Fruit fly (Drosophila melanogaster) whole organism, embryonic: ENCODE results near the gene pr.
A peak's percentile ranks its signal among the peaks of the same experiment; 100 is the strongest.

Experiments used
- BtbVII ChIP-seq: fragments of 200-800 bp; sonication (Bioruptor generic); optimal IDR thresholded peaks from 3 replicates; lab custom pipeline; 2017; ENCODE audit warnings: missing biosample characterization, mild to moderate bottlenecking, missing genetic modification characterization
- Bteb2 ChIP-seq: fragments of 200-800 bp; sonication (Bioruptor generic); optimal IDR thresholded peaks from 2 replicates; lab custom pipeline; 2016; ENCODE audit warnings: missing biosample characterization, missing genetic modification characterization
- CG10209 ChIP-seq: fragments of 200-800 bp; sonication (Bioruptor generic); optimal IDR thresholded peaks from 3 replicates; lab custom pipeline; 2017; ENCODE audit warnings: missing biosample characterization, mild to moderate bottlenecking, missing genetic modification characterization, missing genetic modification reagents
- CG10267 ChIP-seq: fragments of 200-800 bp; sonication (Bioruptor generic); optimal IDR thresholded peaks from 2 replicates; lab custom pipeline; 2018; ENCODE audit warnings: missing biosample characterization, mild to moderate bottlenecking, missing genetic modification characterization, moderate library complexity
- CG10462 ChIP-seq: fragments of 200-800 bp; sonication (Bioruptor generic); optimal IDR thresholded peaks from 2 replicates; lab custom pipeline; 2016; ENCODE audit warnings: missing biosample characterization, missing genetic modification characterization
- CG12659 ChIP-seq: fragments of 200-800 bp; sonication (Bioruptor generic); optimal IDR thresholded peaks from 3 replicates; lab custom pipeline; 2017; ENCODE audit warnings: mild to moderate bottlenecking, missing biosample characterization, missing genetic modification reagents, missing genetic modification characterization
- CG12744 ChIP-seq: fragments of 200-800 bp; sonication (Bioruptor generic); optimal IDR thresholded peaks from 2 replicates; lab custom pipeline; 2016; ENCODE audit warnings: missing biosample characterization, missing genetic modification characterization
- CG17802 ChIP-seq: fragments of 200-800 bp; sonication (Bioruptor generic); optimal IDR thresholded peaks from 2 replicates; lab custom pipeline; 2018; ENCODE audit warnings: missing biosample characterization, mild to moderate bottlenecking, missing genetic modification characterization, moderate library complexity
- CG2678 ChIP-seq: fragments of 200-800 bp; sonication (Bioruptor generic); optimal IDR thresholded peaks from 3 replicates; lab custom pipeline; 2019; ENCODE audit warnings: missing biosample characterization, mild to moderate bottlenecking, missing genetic modification characterization, moderate library complexity
- CG33213 ChIP-seq: fragments of 200-800 bp; sonication (Bioruptor generic); optimal IDR thresholded peaks from 3 replicates; lab custom pipeline; 2016; ENCODE audit warnings: missing biosample characterization, missing genetic modification characterization
- CG34422 ChIP-seq: fragments of 200-800 bp; sonication (Bioruptor generic); IDR thresholded peaks from 3 replicates; pipeline ENCODE4 v1.3.6; 2022; ENCODE audit warnings: missing biosample characterization, missing genetic modification characterization
- CG6175 ChIP-seq: fragments of 200-800 bp; sonication (Bioruptor generic); IDR thresholded peaks from 3 replicates; pipeline ENCODE4 v1.3.6; 2022; ENCODE audit warnings: missing biosample characterization, missing genetic modification characterization
- CG6791 ChIP-seq: fragments of 200-800 bp; sonication (Bioruptor generic); IDR thresholded peaks from 3 replicates; pipeline ENCODE4 v1.3.6; 2022; ENCODE audit warnings: missing biosample characterization, missing genetic modification characterization; ENCODE audit not compliant: partially characterized antibody
- CG7357 ChIP-seq: fragments of 200-800 bp; sonication (Bioruptor generic); IDR thresholded peaks from 3 replicates; pipeline ENCODE4 v1.3.6; 2022; ENCODE audit warnings: missing biosample characterization, missing genetic modification characterization
- CG7745 ChIP-seq: fragments of 200-800 bp; sonication (Bioruptor generic); optimal IDR thresholded peaks from 2 replicates; lab custom pipeline; 2018; ENCODE audit warnings: missing biosample characterization, mild to moderate bottlenecking, missing genetic modification characterization, moderate library complexity
- CG7786 ChIP-seq: fragments of 200-800 bp; sonication (Bioruptor generic); optimal IDR thresholded peaks from 2 replicates; lab custom pipeline; 2016; ENCODE audit warnings: missing biosample characterization, missing genetic modification characterization
- CG8924 ChIP-seq: fragments of 200-800 bp; optimal IDR thresholded peaks from 3 replicates; lab custom pipeline; 2019; ENCODE audit warnings: missing biosample characterization, mild to moderate bottlenecking, missing genetic modification characterization, moderate library complexity
- CHES-1-like ChIP-seq: fragments of 200-800 bp; sonication (Bioruptor generic); optimal IDR thresholded peaks from 2 replicates; lab custom pipeline; 2016; ENCODE audit warnings: missing biosample characterization, missing genetic modification characterization
- Doc3 ChIP-seq: fragments of 200-800 bp; sonication (Bioruptor generic); IDR thresholded peaks from 3 replicates; pipeline ENCODE4 v1.3.6; 2022; ENCODE audit warnings: missing biosample characterization, missing genetic modification characterization; ENCODE audit not compliant: partially characterized antibody
- E2f2 ChIP-seq: fragments of 200-800 bp; sonication (Bioruptor generic); IDR thresholded peaks from 2 replicates; pipeline ENCODE4 v1.3.6; 2022; ENCODE audit warnings: missing biosample characterization, missing genetic modification characterization
- Hey ChIP-seq: fragments of 200-800 bp; sonication (Bioruptor generic); optimal IDR thresholded peaks from 3 replicates; lab custom pipeline; 2018; ENCODE audit warnings: missing biosample characterization, mild to moderate bottlenecking, missing genetic modification characterization
- HmgZ ChIP-seq: fragments of 200-800 bp; sonication (Bioruptor generic); optimal IDR thresholded peaks from 2 replicates; lab custom pipeline; 2018; ENCODE audit warnings: missing biosample characterization, mild to moderate bottlenecking, missing genetic modification characterization
- Hr51 ChIP-seq, 2 experiments: fragments of 200-800 bp; sonication (Bioruptor generic); optimal IDR thresholded peaks; 2 replicates in 1 of 2; 3 replicates in 1 of 2; lab custom pipeline; 2016 to 2018; ENCODE audit warnings: missing biosample characterization in 2 of 2, missing genetic modification characterization in 2 of 2, mild to moderate bottlenecking in 1 of 2, moderate library complexity in 1 of 2
- Jarid2 ChIP-seq: fragments of 200-800 bp; sonication (Bioruptor generic); optimal IDR thresholded peaks from 3 replicates; lab custom pipeline; 2017; ENCODE audit warnings: mild to moderate bottlenecking, missing biosample characterization, missing genetic modification reagents, missing genetic modification characterization
- Lhr ChIP-seq: fragments of 200-800 bp; sonication (Bioruptor generic); optimal IDR thresholded peaks from 3 replicates; lab custom pipeline; 2017; ENCODE audit warnings: mild to moderate bottlenecking, missing biosample characterization, missing genetic modification reagents, missing genetic modification characterization
- MESR4 ChIP-seq: fragments of 200-800 bp; sonication (Bioruptor generic); optimal IDR thresholded peaks from 2 replicates; lab custom pipeline; 2018; ENCODE audit warnings: missing biosample characterization, mild to moderate bottlenecking, missing genetic modification characterization, moderate library complexity
- Med ChIP-seq: fragments of 200-800 bp; sonication (Bioruptor generic); peaks from one replicate; lab custom pipeline; 2016; ENCODE audit warnings: missing biosample characterization, missing genetic modification characterization, mild to moderate bottlenecking, inconsistent platforms, moderate library complexity
- Mes4 ChIP-seq: fragments of 200-800 bp; sonication (Bioruptor generic); optimal IDR thresholded peaks from 2 replicates; lab custom pipeline; 2016; ENCODE audit warnings: missing biosample characterization, missing genetic modification characterization
- Myb ChIP-seq: fragments of 200-800 bp; sonication (Bioruptor generic); optimal IDR thresholded peaks from 2 replicates; lab custom pipeline; 2016; ENCODE audit warnings: missing biosample characterization, missing genetic modification characterization
- Oaz ChIP-seq: fragments of 200-800 bp; sonication (Bioruptor generic); IDR thresholded peaks from 2 replicates; pipeline ENCODE4 v1.3.6; 2022; ENCODE audit warnings: missing biosample characterization, missing genetic modification characterization
- Vsx1 ChIP-seq: fragments of 200-800 bp; sonication (Bioruptor generic); optimal IDR thresholded peaks from 2 replicates; lab custom pipeline; 2017; ENCODE audit warnings: missing biosample characterization, mild to moderate bottlenecking, missing genetic modification characterization, missing genetic modification reagents
- Xbp1 ChIP-seq: fragments of 200-800 bp; sonication (Bioruptor generic); optimal IDR thresholded peaks from 3 replicates; lab custom pipeline; 2016; ENCODE audit warnings: missing biosample characterization, mild to moderate bottlenecking, missing genetic modification characterization
- YL-1 ChIP-seq: fragments of 200-800 bp; sonication (Bioruptor generic); optimal IDR thresholded peaks from 3 replicates; lab custom pipeline; 2017; ENCODE audit warnings: missing biosample characterization, mild to moderate bottlenecking, missing genetic modification characterization
- amos ChIP-seq: fragments of 200-800 bp; sonication (Bioruptor generic); IDR thresholded peaks from 2 replicates; pipeline ENCODE4 v1.3.6; 2022; ENCODE audit warnings: missing biosample characterization, missing genetic modification characterization; ENCODE audit not compliant: partially characterized antibody
- ash1 ChIP-seq: fragments of 200-800 bp; sonication (Bioruptor generic); optimal IDR thresholded peaks from 2 replicates; lab custom pipeline; 2018; ENCODE audit warnings: missing biosample characterization, mild to moderate bottlenecking, missing genetic modification characterization
- chinmo ChIP-seq: fragments of 200-800 bp; sonication (Bioruptor generic); IDR thresholded peaks from 4 replicates; pipeline ENCODE4 v1.3.6; 2022; ENCODE audit warnings: missing biosample characterization, missing genetic modification characterization; ENCODE audit not compliant: partially characterized antibody
- da ChIP-seq: fragments of 200-800 bp; sonication (Bioruptor generic); optimal IDR thresholded peaks from 2 replicates; lab custom pipeline; 2016; ENCODE audit warnings: missing biosample characterization, missing genetic modification characterization
- gfzf ChIP-seq: fragments of 200-800 bp; sonication (Bioruptor generic); optimal IDR thresholded peaks from 2 replicates; lab custom pipeline; 2016; ENCODE audit warnings: missing biosample characterization, mild to moderate bottlenecking, missing genetic modification characterization, moderate library complexity
- gt ChIP-seq: fragments of 200-800 bp; sonication (Bioruptor generic); IDR thresholded peaks from 2 replicates; pipeline ENCODE4 v1.3.6; 2022; ENCODE audit warnings: missing biosample characterization, missing genetic modification characterization
- insv ChIP-seq, 2 experiments: fragments of 200-800 bp; sonication (Bioruptor generic); optimal IDR thresholded peaks; 3 replicates each; lab custom pipeline; 2016 to 2018; ENCODE audit warnings: missing biosample characterization in 2 of 2, missing genetic modification characterization in 2 of 2
- lov ChIP-seq, 2 experiments: fragments of 200-800 bp in 1 of 2; fragments of >200 bp in 1 of 2; sonication (Bioruptor generic) in 1 of 2; IDR thresholded peaks in 1 of 2; optimal IDR thresholded peaks in 1 of 2; 2 replicates in 1 of 2; 3 replicates in 1 of 2; pipeline versions ENCODE4 v1.3.6 to Lab custom; 2017 to 2022; ENCODE audit warnings: missing biosample characterization in 1 of 2, missing genetic modification characterization in 1 of 2
- nom ChIP-seq: fragments of 200-800 bp; sonication (Bioruptor generic); optimal IDR thresholded peaks from 2 replicates; lab custom pipeline; 2017; ENCODE audit warnings: missing biosample characterization, missing genetic modification characterization, mild to moderate bottlenecking, moderate library complexity, missing genetic modification reagents
- p53 ChIP-seq: fragments of 200-800 bp; sonication (Bioruptor generic); optimal IDR thresholded peaks from 2 replicates; lab custom pipeline; 2016; ENCODE audit warnings: missing biosample characterization, missing genetic modification characterization
- rib ChIP-seq: fragments of 200-800 bp; sonication (Bioruptor generic); IDR thresholded peaks from 2 replicates; pipeline ENCODE4 v1.3.6; 2022; ENCODE audit warnings: missing biosample characterization, missing genetic modification characterization
- sisA ChIP-seq: fragments of 200-800 bp; sonication (Bioruptor generic); IDR thresholded peaks from 2 replicates; pipeline ENCODE4 v1.3.6; 2022; ENCODE audit warnings: missing biosample characterization, missing genetic modification characterization
- stwl ChIP-seq: fragments of 200-800 bp; sonication (Bioruptor generic); optimal IDR thresholded peaks from 3 replicates; lab custom pipeline; 2018; ENCODE audit warnings: missing biosample characterization, mild to moderate bottlenecking, missing genetic modification characterization, moderate library complexity
- ttk ChIP-seq: fragments of 200-800 bp; sonication (Bioruptor generic); IDR thresholded peaks from 2 replicates; pipeline ENCODE4 v2.1.2; 2022; ENCODE audit warnings: missing biosample characterization, missing genetic modification characterization
- vfl ChIP-seq: fragments of 200-800 bp; sonication (Bioruptor generic); optimal IDR thresholded peaks from 2 replicates; lab custom pipeline; 2016; ENCODE audit warnings: missing biosample characterization, missing genetic modification characterization
- zfh1 ChIP-seq: fragments of 200-800 bp; sonication (Bioruptor generic); IDR thresholded peaks from 3 replicates; pipeline ENCODE4 v1.3.6; 2022; ENCODE audit warnings: missing biosample characterization, missing genetic modification characterization

Gene pr

DNA sequence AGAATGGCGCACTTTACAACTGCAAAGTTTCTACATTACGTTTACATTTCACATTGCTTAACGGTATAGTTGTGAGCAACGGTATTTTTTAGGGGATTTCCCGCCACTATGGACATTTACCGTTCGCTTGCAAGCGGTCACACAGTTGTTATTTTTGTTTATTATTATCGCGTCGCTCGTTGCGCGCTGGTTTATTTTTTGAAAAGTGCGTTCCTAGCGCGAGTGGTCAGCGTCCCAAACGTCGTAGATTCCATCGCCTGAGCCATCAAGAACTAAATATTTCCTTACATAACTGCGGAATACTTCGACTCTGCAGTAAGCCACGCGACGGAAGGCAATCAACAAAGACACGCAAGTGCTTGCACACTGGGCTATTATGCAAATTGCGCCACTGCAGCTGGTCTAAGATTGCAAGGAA lies 9.0 kb downstream of the pr start, which contains the start of gene bwa (continued):
- TF ChIP-seq Oaz (GFP tag; lab: Robert Waterston, UW) (no peak), Lhr (GFP tag; lab: Kevin White, UChicago) (peak; percentile 86), CG8924 (peak; percentile 32), Myb (peak; percentile 64), CG6175 (GFP tag; lab: Robert Waterston, UW) (no peak), Bteb2 (GFP tag; lab: Kevin White, UChicago) (no peak), BtbVII (no peak), HmgZ (tag; lab: Kevin White, UChicago) (no peak), lov (optimal IDR thresholded peaks at IDR 0.05; lab: Kevin White, UChicago) (no peak), lov (GFP tag; IDR thresholded peaks at IDR 0.05; lab: Robert Waterston, UW) (no peak), sisA (GFP tag; lab: Robert Waterston, UW) (no peak), MESR4 (peak; percentile 52), CG7745 (tag; lab: Kevin White, UChicago) (no peak), stwl (peak; percentile 39), Xbp1 (GFP tag; lab: Kevin White, UChicago) (no peak), Doc3 (0 out of 3 replicates have a peak, but pooled peaks have one; percentile 22), CG2678 (tag; lab: Kevin White, UChicago) (no peak), CG12659 (peak; percentile 67), Vsx1 (GFP tag; lab: Kevin White, UChicago) (no peak), Jarid2 (GFP tag; lab: Kevin White, UChicago) (peak; percentile 78), nom (GFP tag; lab: Kevin White, UChicago) (peak; percentile 25), zfh1 (GFP tag; lab: Robert Waterston, UW) (peak; percentile 38; the same call in 1 of the 3 replicates), CG12744 (GFP tag; lab: Kevin White, UChicago) (no peak), chinmo (GFP tag; lab: Robert Waterston, UW) (0 out of 4 replicates have a peak, but pooled peaks have one; percentile 45), ttk (GFP tag; lab: Robert Waterston, UW) (no peak), YL-1 (GFP tag; lab: Kevin White, UChicago) (peak; percentile 28), CG33213 (peak; percentile 84), Mes4 (GFP tag; lab: Kevin White, UChicago) (no peak), CG7357 (GFP tag; lab: Robert Waterston, UW) (no peak), E2f2 (GFP tag; lab: Robert Waterston, UW) (peak; percentile 90), CG6791 (GFP tag; lab: Robert Waterston, UW) (peak; percentile 46; the same call in 1 of the 3 replicates), p53 (GFP tag; lab: Kevin White, UChicago) (peak; percentile 33), CG10267 (tag; lab: Kevin White, UChicago) (peak; percentile 31), da (GFP tag; lab: Kevin White, UChicago) (no peak), CG10462 (GFP tag; lab: Kevin White, UChicago) (peak; percentile 99), CG17802 (tag; lab: Kevin White, UChicago) (no peak), Hey (tag; lab: Kevin White, UChicago) (no peak), CHES-1-like (peak; percentile 6), CG10209 (GFP tag; lab: Kevin White, UChicago) (no peak), insv (GFP tag; optimal IDR thresholded peaks at IDR 0.05; lab: Kevin White, UChicago) (no peak), rib (0 out of 2 replicates have a peak, but pooled peaks have one; percentile 42), amos (GFP tag; lab: Robert Waterston, UW) (peak; percentile 46; the same call in 1 of the 2 replicates), ash1 (GFP tag; lab: Kevin White, UChicago) (no peak), CG34422 (GFP tag; lab: Robert Waterston, UW) (peak; percentile 53; the same call in 1 of the 3 replicates), Hr51 (GFP tag; optimal IDR thresholded peaks at IDR 0.05; lab: Kevin White, UChicago) (no peak), CG7786 (no peak), gfzf (GFP tag; lab: Kevin White, UChicago) (peak; percentile 96), vfl (GFP tag; lab: Kevin White, UChicago) (no peak), gt (no peak), Med (GFP tag; lab: Kevin White, UChicago) (peak; percentile 73)
